Fruit fly (Drosophila melanogaster) whole organism, embryonic: ENCODE data around the gene CG7509.
A peak's percentile ranks its signal among the peaks of the same experiment; 100 is the strongest.

Source experiments
- Ada2b ChIP-seq: fragments of 200-800 bp; sonication (Bioruptor generic); IDR thresholded peaks from 2 replicates; pipeline ENCODE4 v1.3.6; 2022; ENCODE audit warnings: missing biosample characterization, missing genetic modification characterization
- Atf-2 ChIP-seq: fragments of 200-800 bp; sonication (Bioruptor generic); optimal IDR thresholded peaks from 2 replicates; lab custom pipeline; 2016; ENCODE audit warnings: missing biosample characterization, missing genetic modification characterization
- CG10274 ChIP-seq: fragments of 200-800 bp; sonication (Bioruptor generic); optimal IDR thresholded peaks from 3 replicates; lab custom pipeline; 2017; ENCODE audit warnings: missing biosample characterization, mild to moderate bottlenecking, missing genetic modification characterization
- CG11398 ChIP-seq: fragments of 200-800 bp; sonication (Bioruptor generic); optimal IDR thresholded peaks from 2 replicates; lab custom pipeline; 2016; ENCODE audit warnings: missing biosample characterization, missing genetic modification characterization
- CG11504 ChIP-seq: fragments of 200-800 bp; sonication (Bioruptor generic); optimal IDR thresholded peaks from 3 replicates; lab custom pipeline; 2019; ENCODE audit warnings: missing biosample characterization, mild to moderate bottlenecking, missing genetic modification characterization, moderate library complexity
- CG12744 ChIP-seq: fragments of 200-800 bp; sonication (Bioruptor generic); optimal IDR thresholded peaks from 2 replicates; lab custom pipeline; 2016; ENCODE audit warnings: missing biosample characterization, missing genetic modification characterization
- CG12769 ChIP-seq: fragments of 200-800 bp; sonication (Bioruptor generic); optimal IDR thresholded peaks from 2 replicates; lab custom pipeline; 2019; ENCODE audit warnings: missing biosample characterization, mild to moderate bottlenecking, missing genetic modification characterization, moderate library complexity
- CG13624 ChIP-seq: fragments of 200-800 bp; sonication (Bioruptor generic); optimal IDR thresholded peaks from 2 replicates; lab custom pipeline; 2016; ENCODE audit warnings: missing biosample characterization, missing genetic modification characterization
- CG14965 ChIP-seq: fragments of 200-800 bp; sonication (Bioruptor generic); optimal IDR thresholded peaks from 2 replicates; lab custom pipeline; 2016; ENCODE audit warnings: missing biosample characterization, missing genetic modification characterization, borderline replicate concordance
- CG17328 ChIP-seq: fragments of 200-800 bp; sonication (Bioruptor generic); IDR thresholded peaks from 2 replicates; pipeline ENCODE4 v1.3.6; 2022; ENCODE audit warnings: missing biosample characterization, missing genetic modification characterization
- CG2120 ChIP-seq: fragments of 200-800 bp; sonication (Bioruptor generic); optimal IDR thresholded peaks from 3 replicates; lab custom pipeline; 2016; ENCODE audit warnings: missing biosample characterization, missing genetic modification characterization
- CG2678 ChIP-seq: fragments of 200-800 bp; sonication (Bioruptor generic); optimal IDR thresholded peaks from 3 replicates; lab custom pipeline; 2019; ENCODE audit warnings: missing biosample characterization, mild to moderate bottlenecking, missing genetic modification characterization, moderate library complexity
- CG2712 ChIP-seq: fragments of 200-800 bp; optimal IDR thresholded peaks from 3 replicates; lab custom pipeline; 2019; ENCODE audit warnings: missing biosample characterization, mild to moderate bottlenecking, missing genetic modification characterization, moderate library complexity
- CG30403 ChIP-seq: fragments of 200-800 bp; sonication (Bioruptor generic); optimal IDR thresholded peaks from 3 replicates; lab custom pipeline; 2016; ENCODE audit warnings: missing biosample characterization, missing genetic modification characterization
- CG32532 ChIP-seq: fragments of 200-800 bp; sonication (Bioruptor generic); IDR thresholded peaks from 2 replicates; pipeline ENCODE4 v1.3.6; 2022; ENCODE audit warnings: missing biosample characterization, missing genetic modification characterization
- CG42726 ChIP-seq: fragments of 200-800 bp; sonication (Bioruptor generic); IDR thresholded peaks from 2 replicates; pipeline ENCODE4 v1.3.6; 2022; ENCODE audit warnings: missing biosample characterization, missing genetic modification characterization; ENCODE audit not compliant: partially characterized antibody
- CG4328 ChIP-seq: fragments of 200-800 bp; sonication (Bioruptor generic); optimal IDR thresholded peaks from 3 replicates; lab custom pipeline; 2017; ENCODE audit warnings: missing biosample characterization, missing genetic modification reagents, missing genetic modification characterization
- CG4360 ChIP-seq: fragments of 200-800 bp; sonication (Bioruptor generic); IDR thresholded peaks from 2 replicates; pipeline ENCODE4 v1.3.6; 2022; ENCODE audit warnings: missing biosample characterization, missing genetic modification characterization
- CG6175 ChIP-seq: fragments of 200-800 bp; sonication (Bioruptor generic); IDR thresholded peaks from 3 replicates; pipeline ENCODE4 v1.3.6; 2022; ENCODE audit warnings: missing biosample characterization, missing genetic modification characterization
- CG7556 ChIP-seq: fragments of 200-800 bp; sonication (Bioruptor generic); optimal IDR thresholded peaks from 2 replicates; lab custom pipeline; 2017; ENCODE audit warnings: missing biosample characterization, mild to moderate bottlenecking, missing genetic modification characterization
- CG7745 ChIP-seq: fragments of 200-800 bp; sonication (Bioruptor generic); optimal IDR thresholded peaks from 2 replicates; lab custom pipeline; 2018; ENCODE audit warnings: missing biosample characterization, mild to moderate bottlenecking, missing genetic modification characterization, moderate library complexity
- CG8359 ChIP-seq: fragments of 200-800 bp; sonication (Bioruptor generic); optimal IDR thresholded peaks from 2 replicates; lab custom pipeline; 2017; ENCODE audit warnings: missing biosample characterization, mild to moderate bottlenecking, missing genetic modification characterization, borderline replicate concordance
- CG9817 ChIP-seq: fragments of 200-800 bp; sonication (Bioruptor generic); optimal IDR thresholded peaks from 2 replicates; lab custom pipeline; 2018; ENCODE audit warnings: missing biosample characterization, mild to moderate bottlenecking, missing genetic modification characterization, moderate library complexity
- Chrac-16 ChIP-seq: fragments of 200-800 bp; sonication (Bioruptor generic); optimal IDR thresholded peaks from 3 replicates; lab custom pipeline; 2016; ENCODE audit warnings: missing biosample characterization, missing genetic modification characterization
- HHEX ChIP-seq: fragments of 200-800 bp; sonication (Bioruptor generic); optimal IDR thresholded peaks from 3 replicates; lab custom pipeline; 2017; ENCODE audit warnings: missing biosample characterization, mild to moderate bottlenecking, missing genetic modification characterization, missing genetic modification reagents
- Hmr ChIP-seq: fragments of 200-800 bp; sonication (Bioruptor generic); optimal IDR thresholded peaks from 3 replicates; lab custom pipeline; 2017; ENCODE audit warnings: mild to moderate bottlenecking, missing biosample characterization, missing genetic modification reagents, missing genetic modification characterization
- Lpt ChIP-seq: fragments of >200 bp; optimal IDR thresholded peaks from 2 replicates; lab custom pipeline; 2018; ENCODE audit warnings: missing biosample characterization, missing genetic modification characterization
- NC2β ChIP-seq: fragments of 200-800 bp; sonication (Bioruptor generic); optimal IDR thresholded peaks from 2 replicates; lab custom pipeline; 2016; ENCODE audit warnings: missing biosample characterization, missing genetic modification characterization
- Neu2 ChIP-seq: fragments of 200-800 bp; sonication (Bioruptor generic); optimal IDR thresholded peaks from 3 replicates; lab custom pipeline; 2016; ENCODE audit warnings: missing biosample characterization, missing genetic modification characterization, borderline replicate concordance
- Sry-β ChIP-seq: fragments of 200-800 bp; sonication (Bioruptor generic); optimal IDR thresholded peaks from 2 replicates; lab custom pipeline; 2018; ENCODE audit warnings: missing biosample characterization, mild to moderate bottlenecking, missing genetic modification characterization, moderate library complexity
- Tbp ChIP-seq: fragments of >200 bp; optimal IDR thresholded peaks from 2 replicates; lab custom pipeline; 2018; ENCODE audit warnings: missing biosample characterization, missing genetic modification characterization
- ap ChIP-seq: fragments of 200-800 bp; sonication (Bioruptor generic); IDR thresholded peaks from 2 replicates; pipeline ENCODE4 v1.3.6; 2022; ENCODE audit warnings: missing biosample characterization, missing genetic modification characterization
- bcd ChIP-seq: fragments of 200-800 bp; sonication (Bioruptor generic); optimal IDR thresholded peaks from 2 replicates; lab custom pipeline; 2017; ENCODE audit warnings: missing biosample characterization, mild to moderate bottlenecking, missing genetic modification characterization
- bigmax ChIP-seq: fragments of 200-800 bp; sonication (Bioruptor generic); optimal IDR thresholded peaks from 2 replicates; lab custom pipeline; 2018; ENCODE audit warnings: missing biosample characterization, mild to moderate bottlenecking, missing genetic modification characterization
- cad ChIP-seq: fragments of >200 bp; optimal IDR thresholded peaks from 2 replicates; lab custom pipeline; 2017; ENCODE audit warnings: missing biosample characterization, missing genetic modification characterization
- chm ChIP-seq: fragments of 200-800 bp; sonication (Bioruptor generic); IDR thresholded peaks from 2 replicates; pipeline ENCODE4 v1.3.6; 2022; ENCODE audit warnings: missing biosample characterization, missing genetic modification characterization
- fd3F ChIP-seq: fragments of 200-800 bp; sonication (Bioruptor generic); optimal IDR thresholded peaks from 2 replicates; lab custom pipeline; 2018; ENCODE audit warnings: missing biosample characterization, mild to moderate bottlenecking, missing genetic modification characterization, moderate library complexity
- gt ChIP-seq: fragments of 200-800 bp; sonication (Bioruptor generic); IDR thresholded peaks from 2 replicates; pipeline ENCODE4 v1.3.6; 2022; ENCODE audit warnings: missing biosample characterization, missing genetic modification characterization
- jigr1 ChIP-seq: fragments of 200-800 bp; sonication (Bioruptor generic); IDR thresholded peaks from 3 replicates; pipeline ENCODE4 v1.3.6; 2022; ENCODE audit warnings: missing biosample characterization, missing genetic modification characterization
- kni ChIP-seq: fragments of 200-800 bp; sonication (Bioruptor generic); optimal IDR thresholded peaks from 3 replicates; lab custom pipeline; 2017; ENCODE audit warnings: mild to moderate bottlenecking, missing biosample characterization, missing genetic modification reagents, missing genetic modification characterization
- lbe ChIP-seq: fragments of 200-800 bp; sonication (Bioruptor generic); optimal IDR thresholded peaks from 2 replicates; lab custom pipeline; 2016; ENCODE audit warnings: missing biosample characterization, mild to moderate bottlenecking, missing genetic modification characterization
- nau ChIP-seq: fragments of 200-800 bp; sonication (Bioruptor generic); optimal IDR thresholded peaks from 3 replicates; lab custom pipeline; 2017; ENCODE audit warnings: missing biosample characterization, mild to moderate bottlenecking, missing genetic modification characterization, missing genetic modification reagents
- prd ChIP-seq, 3 experiments: fragments of >200 bp in 2 of 3; fragments of 200-800 bp in 1 of 3; sonication (Bioruptor generic) in 1 of 3; optimal IDR thresholded peaks in 2 of 3; IDR thresholded peaks in 1 of 3; 2 replicates in 2 of 3; 3 replicates in 1 of 3; pipeline versions ENCODE4 v1.3.6 to Lab custom; 2017 to 2022; ENCODE audit warnings: missing biosample characterization in 1 of 3, missing genetic modification characterization in 1 of 3
- ranshi ChIP-seq: fragments of 200-800 bp; sonication (Bioruptor generic); IDR thresholded peaks from 2 replicates; pipeline ENCODE4 v1.3.6; 2022; ENCODE audit warnings: missing biosample characterization, missing genetic modification characterization
- repo ChIP-seq: fragments of 200-800 bp; sonication (Bioruptor generic); optimal IDR thresholded peaks from 2 replicates; lab custom pipeline; 2016; ENCODE audit warnings: missing biosample characterization, missing genetic modification characterization
- row ChIP-seq: fragments of 200-800 bp; sonication (Bioruptor generic); IDR thresholded peaks from 3 replicates; pipeline ENCODE4 v1.3.6; 2022; ENCODE audit warnings: missing biosample characterization, missing genetic modification characterization
- slou ChIP-seq: fragments of 200-800 bp; sonication (Bioruptor generic); optimal IDR thresholded peaks from 3 replicates; lab custom pipeline; 2016; ENCODE audit warnings: missing biosample characterization, missing genetic modification characterization
- tna ChIP-seq: fragments of 200-800 bp; sonication (Bioruptor generic); IDR thresholded peaks from 2 replicates; pipeline ENCODE4 v1.3.6; 2022; ENCODE audit warnings: missing biosample characterization, missing genetic modification characterization; ENCODE audit not compliant: partially characterized antibody

The CG7509 gene

DNA sequence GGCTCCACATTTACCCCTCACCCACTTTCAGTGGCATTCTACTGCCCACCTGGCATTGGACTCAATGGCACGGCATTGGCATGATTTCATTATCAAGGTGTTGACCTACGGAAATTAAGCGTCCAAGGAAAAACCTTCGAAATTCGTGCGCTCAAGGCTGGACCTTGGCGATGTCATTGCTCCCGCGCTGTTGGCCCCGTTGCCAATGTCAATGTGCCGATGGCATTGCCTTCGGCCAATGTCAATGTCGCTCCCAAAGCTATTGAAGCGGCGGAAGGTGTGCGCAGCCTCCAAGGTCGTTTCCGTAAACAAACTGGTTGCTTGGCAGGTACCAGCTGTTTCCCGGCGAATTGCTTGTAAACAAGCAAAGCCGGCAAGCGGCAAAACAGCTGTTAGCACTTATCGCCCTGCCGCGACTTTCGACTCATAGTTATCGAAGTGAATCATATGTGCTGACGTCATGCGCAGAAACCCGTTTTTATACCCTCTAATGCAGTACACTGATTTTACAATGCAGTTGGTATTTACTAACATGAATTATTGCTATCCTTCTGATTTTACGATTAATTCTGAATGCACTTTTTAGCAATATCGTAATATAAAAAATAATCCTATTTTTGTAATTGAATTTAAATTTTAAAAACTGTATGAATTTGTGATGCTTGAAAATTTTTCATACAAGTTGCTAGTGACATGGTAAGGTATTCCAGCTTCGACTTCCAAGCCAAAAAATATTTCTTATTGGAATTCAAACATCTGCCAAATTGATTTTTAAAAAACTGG lies 19.5 kb upstream of the CG7509 start (continued):
- TF ChIP-seq tna: no peak
- TF ChIP-seq nau: no peak
- TF ChIP-seq NC2β: peak; percentile 90
- peak; percentile 95 for TF ChIP-seq Hmr (GFP tag; lab: Kevin White, UChicago)
- peak; percentile 92 for TF ChIP-seq CG12744 (GFP tag; lab: Kevin White, UChicago)
- TF ChIP-seq HHEX (GFP tag; lab: Kevin White, UChicago): peak; percentile 92
- TF ChIP-seq bigmax (GFP tag; lab: Kevin White, UChicago): peak; percentile 49
- TF ChIP-seq CG7745 (tag; lab: Kevin White, UChicago): peak; percentile 38
- TF ChIP-seq CG32532 (GFP tag; lab: Robert Waterston, UW): peak; percentile 98
- TF ChIP-seq Tbp (GFP tag; lab: Kevin White, UChicago): no peak
- no peak for TF ChIP-seq Lpt
- TF ChIP-seq CG30403 (GFP tag; lab: Kevin White, UChicago): peak; percentile 97
- TF ChIP-seq Atf-2 (GFP tag; lab: Kevin White, UChicago): peak; percentile 88
- TF ChIP-seq CG6175 (GFP tag; lab: Robert Waterston, UW): peak; percentile 90
- TF ChIP-seq chm (GFP tag; lab: Robert Waterston, UW): peak; percentile 96
- TF ChIP-seq CG2678 (tag; lab: Kevin White, UChicago): peak; percentile 97
- TF ChIP-seq Neu2: peak; percentile 67
- TF ChIP-seq CG8359 (GFP tag; lab: Kevin White, UChicago): peak; percentile 85
- TF ChIP-seq CG12769: peak; percentile 85
- peak; percentile 97 for TF ChIP-seq ranshi (GFP tag; lab: Robert Waterston, UW)
- peak; percentile 89 for TF ChIP-seq gt
- peak; percentile 78 for TF ChIP-seq CG10274 (GFP tag; lab: Kevin White, UChicago)
- peak; percentile 55 for TF ChIP-seq CG11398 (GFP tag; lab: Kevin White, UChicago)
- TF ChIP-seq CG11504: peak; percentile 96
- peak; percentile 95 for TF ChIP-seq CG7556
- peak; percentile 87 for TF ChIP-seq CG4328 (GFP tag; lab: Kevin White, UChicago)
- peak; percentile 95 for TF ChIP-seq ap (GFP tag; lab: Robert Waterston, UW)
- TF ChIP-seq lbe (GFP tag; lab: Kevin White, UChicago): peak; percentile 80
- peak; percentile 9 for TF ChIP-seq kni (GFP tag; lab: Kevin White, UChicago)
- TF ChIP-seq slou (GFP tag; lab: Kevin White, UChicago): peak; percentile 90
- peak; percentile 88 for TF ChIP-seq jigr1
- no peak for TF ChIP-seq CG42726 (GFP tag; lab: Robert Waterston, UW)
- peak; percentile 74 for TF ChIP-seq CG4360 (GFP tag; lab: Robert Waterston, UW)
- TF ChIP-seq CG13624 (GFP tag; lab: Kevin White, UChicago): peak; percentile 93
- TF ChIP-seq CG9817 (tag; lab: Kevin White, UChicago): peak; percentile 92
- TF ChIP-seq CG14965: peak; percentile 33
- peak; percentile 96 for TF ChIP-seq Chrac-16
- peak; percentile 79 for TF ChIP-seq repo (GFP tag; lab: Kevin White, UChicago)
- TF ChIP-seq row (GFP tag; lab: Robert Waterston, UW): peak; percentile 99
- peak; percentile 94 for TF ChIP-seq bcd
- peak; percentile 30 for TF ChIP-seq Sry-β
- TF ChIP-seq fd3F (GFP tag; lab: Kevin White, UChicago): peak; percentile 94
- peak; percentile 97 for TF ChIP-seq Ada2b (GFP tag; lab: Robert Waterston, UW)
- TF ChIP-seq CG17328 (GFP tag; lab: Robert Waterston, UW): peak; percentile 97
- no peak for TF ChIP-seq prd (optimal IDR thresholded peaks at IDR 0.05; lab: Kevin White, UChicago)
- TF ChIP-seq prd (GFP tag; IDR thresholded peaks at IDR 0.05; lab: Robert Waterston, UW): peak; percentile 98
- peak; percentile 97 for TF ChIP-seq CG2120 (GFP tag; lab: Kevin White, UChicago)
- peak; percentile 96 for TF ChIP-seq CG2712
- no peak for TF ChIP-seq cad (GFP tag; lab: Kevin White, UChicago)
